Worm (Caenorhabditis elegans): ENCODE measurements around the gene F32D8.8.

DNA sequence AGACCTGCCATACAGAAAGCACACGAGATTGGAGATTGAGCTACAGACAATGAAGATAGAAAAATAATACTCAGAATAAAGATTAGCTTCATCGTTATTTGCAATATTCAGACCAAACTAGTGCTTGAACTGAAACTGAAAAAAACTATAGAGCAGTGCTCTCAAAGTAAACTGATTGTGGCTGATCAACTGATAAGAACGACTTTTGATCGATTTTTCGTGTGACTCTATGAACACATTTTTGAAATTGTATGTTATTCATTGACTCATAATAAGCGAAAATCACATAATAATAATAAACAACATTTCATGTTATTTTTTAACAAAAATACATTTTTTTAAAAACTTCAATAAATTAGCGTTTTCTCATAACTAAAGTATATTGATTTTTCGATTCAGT, 1.5 kb downstream of the F32D8.8 start, which contains the start of gene spp-16:
- TF ChIP-seq ama-1 (optimal IDR thresholded peaks at IDR 0.05) (no peak), ama-1 (GFP tag; optimal IDR thresholded peaks at IDR 0.05) (no peak), zfh-2 (GFP tag; conservative IDR thresholded peaks at IDR 0.05) (no peak), lir-1 (GFP tag; conservative IDR thresholded peaks at IDR 0.05) (no peak), dpl-1 (GFP tag; optimal IDR thresholded peaks at IDR 0.05) (no peak), pbrm-1 (GFP tag; IDR thresholded peaks at IDR 0.05) (no peak)
